Worm (Caenorhabditis elegans) whole organism, L4 larva: Measurements from ENCODE around the gene fbxa-209.

Source experiments
- aha-1 ChIP-seq: fragments of 150-350 bp; peaks from one replicate; lab custom pipeline; 2014; ENCODE audit warnings: missing biosample characterization, missing genetic modification characterization
- ceh-82 ChIP-seq: sonication (generic microtip); optimal IDR thresholded peaks from 2 replicates; lab custom pipeline; 2017; ENCODE audit warnings: missing biosample characterization, missing genetic modification characterization
- cey-2 ChIP-seq: sonication (generic microtip); optimal IDR thresholded peaks from 3 replicates; lab custom pipeline; 2017; ENCODE audit warnings: missing genetic modification characterization, mild to moderate bottlenecking, missing compliant biosample characterization, antibody characterized with exemption, borderline replicate concordance; ENCODE audit not compliant: insufficient read depth
- egl-27 ChIP-seq: sonication (generic microtip); optimal IDR thresholded peaks from 3 replicates; lab custom pipeline; 2017; ENCODE audit warnings: missing biosample characterization, missing genetic modification reagents, missing genetic modification characterization
- nhr-237 ChIP-seq: sonication (generic microtip); optimal IDR thresholded peaks from 2 replicates; lab custom pipeline; 2017; ENCODE audit warnings: missing biosample characterization, missing genetic modification characterization
- nhr-76 ChIP-seq: fragments of 150-350 bp; optimal IDR thresholded peaks from 2 replicates; lab custom pipeline; 2014; ENCODE audit warnings: missing biosample characterization, missing genetic modification characterization
- snpc-4 ChIP-seq: fragments of 150-350 bp; optimal IDR thresholded peaks from 2 replicates; lab custom pipeline; 2014; ENCODE audit warnings: missing biosample characterization, missing genetic modification characterization

DNA sequence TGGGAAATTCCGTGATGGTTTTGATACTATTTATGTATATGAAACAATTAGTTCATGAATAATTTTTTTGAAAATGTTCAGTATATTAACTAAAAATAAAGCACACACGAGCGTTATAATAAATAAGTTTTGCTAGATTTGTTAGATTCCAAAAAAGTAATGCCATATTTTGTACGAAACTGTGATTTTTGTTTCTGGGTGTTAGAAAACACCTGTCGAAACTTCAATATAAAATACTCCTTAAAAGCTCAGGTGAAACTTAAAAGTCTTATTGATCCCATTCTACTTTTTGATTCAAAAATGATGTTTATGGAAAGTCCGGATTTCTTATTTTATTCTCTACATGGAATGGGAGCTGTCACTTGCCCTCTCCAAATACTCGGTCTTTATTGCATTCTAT is 10.9 kb downstream of the fbxa-209 start, which contains the start of gene srh-265:
- TF ChIP-seq snpc-4 (no peak), nhr-76 (tag; lab: Kevin White, UChicago) (no peak), egl-27 (tag; lab: Kevin White, UChicago) (no peak), aha-1 (tag; lab: Kevin White, UChicago) (no peak), nhr-237 (tag; lab: Kevin White, UChicago) (no peak), ceh-82 (tag; lab: Kevin White, UChicago) (no peak), cey-2 (tag; lab: Kevin White, UChicago) (no peak)
